Worm (Caenorhabditis elegans) whole organism, L1 larva: ENCODE results near the gene attf-2.

Source experiments
- C04F5.9 ChIP-seq: sonication (generic microtip); optimal IDR thresholded peaks from 2 replicates; lab custom pipeline; 2016; ENCODE audit warnings: missing genetic modification characterization, missing compliant biosample characterization
- C16A3.4 ChIP-seq: fragments of 150-350 bp; optimal IDR thresholded peaks from 2 replicates; lab custom pipeline; 2014; ENCODE audit warnings: missing biosample characterization, missing genetic modification characterization
- F16B12.6 ChIP-seq: fragments of 150-350 bp; optimal IDR thresholded peaks from 2 replicates; lab custom pipeline; 2014; ENCODE audit warnings: missing biosample characterization, missing genetic modification characterization
- Y116A8C.19 ChIP-seq: sonication (generic microtip); optimal IDR thresholded peaks from 2 replicates; lab custom pipeline; 2016; ENCODE audit warnings: missing compliant biosample characterization, missing genetic modification characterization, borderline replicate concordance
- aha-1 ChIP-seq: fragments of 150-350 bp; optimal IDR thresholded peaks from 2 replicates; lab custom pipeline; 2014; ENCODE audit warnings: missing biosample characterization, missing genetic modification characterization
- alr-1 ChIP-seq: fragments of 200-800 bp; sonication (Bioruptor generic); optimal IDR thresholded peaks from 2 replicates; lab custom pipeline; 2018; ENCODE audit warnings: borderline replicate concordance, mild to moderate bottlenecking, missing genetic modification characterization, missing compliant biosample characterization
- aly-2 ChIP-seq: fragments of 150-350 bp; optimal IDR thresholded peaks from 2 replicates; lab custom pipeline; 2014; ENCODE audit warnings: missing biosample characterization, missing genetic modification characterization
- ama-1 ChIP-seq: fragments of 150-350 bp; optimal IDR thresholded peaks from 2 replicates; lab custom pipeline; 2014
- ces-1 ChIP-seq: fragments of 150-350 bp; optimal IDR thresholded peaks from 2 replicates; lab custom pipeline; 2014; ENCODE audit warnings: missing biosample characterization, missing genetic modification reagents, missing genetic modification characterization
- efl-1 ChIP-seq, 4 experiments: fragments of 150-350 bp; optimal IDR thresholded peaks in 3 of 4; peaks in 1 of 4; 1 replicate in 1 of 4; 2 replicates in 3 of 4; lab custom pipeline; 2014; ENCODE audit warnings: missing biosample characterization in 2 of 4, missing genetic modification characterization in 2 of 4, missing genetic modification reagents in 2 of 4
- efl-3 ChIP-seq: fragments of 200-800 bp; sonication (Bioruptor generic); optimal IDR thresholded peaks from 2 replicates; lab custom pipeline; 2018; ENCODE audit warnings: mild to moderate bottlenecking, missing genetic modification characterization, missing compliant biosample characterization
- egl-13 ChIP-seq: sonication (generic microtip); optimal IDR thresholded peaks from 2 replicates; lab custom pipeline; 2016; ENCODE audit warnings: missing genotype, missing genetic modification reagents, missing genetic modification characterization, missing compliant biosample characterization
- egl-27 ChIP-seq, 2 experiments: fragments of 150-350 bp in 1 of 2; sonication (generic microtip); optimal IDR thresholded peaks; 3 replicates each; lab custom pipeline; 2017 to 2018; ENCODE audit warnings: missing biosample characterization in 2 of 2, missing genetic modification characterization in 2 of 2, missing genetic modification reagents in 2 of 2
- elt-2 ChIP-seq: sonication (generic microtip); optimal IDR thresholded peaks from 2 replicates; lab custom pipeline; 2016; ENCODE audit warnings: missing genetic modification characterization, mild to moderate bottlenecking, inconsistent platforms, missing compliant biosample characterization, missing genetic modification reagents
- ets-5 ChIP-seq: fragments of 200-800 bp; sonication (Bioruptor generic); IDR thresholded peaks from 2 replicates; pipeline ENCODE4 v1.3.6; 2022; ENCODE audit warnings: missing genetic modification characterization, missing compliant biosample characterization
- fkh-4 ChIP-seq: sonication (generic microtip); optimal IDR thresholded peaks from 2 replicates; lab custom pipeline; 2016; ENCODE audit warnings: missing compliant biosample characterization, missing genetic modification characterization, borderline replicate concordance
- fos-1 ChIP-seq: fragments of 150-350 bp; optimal IDR thresholded peaks from 2 replicates; lab custom pipeline; 2014; ENCODE audit warnings: missing biosample characterization, missing genetic modification characterization
- irx-1 ChIP-seq: sonication (generic microtip); optimal IDR thresholded peaks from 2 replicates; lab custom pipeline; 2016; ENCODE audit warnings: missing genetic modification characterization, missing compliant biosample characterization
- isw-1 ChIP-seq: fragments of 200-800 bp; sonication (Bioruptor generic); IDR thresholded peaks from 2 replicates; pipeline ENCODE4 v1.3.6; 2022; ENCODE audit warnings: missing genetic modification characterization, missing compliant biosample characterization
- lin-13 ChIP-seq: fragments of 150-350 bp; optimal IDR thresholded peaks from 2 replicates; lab custom pipeline; 2014; ENCODE audit warnings: missing biosample characterization, missing genetic modification reagents, missing genetic modification characterization
- lin-39 ChIP-seq: fragments of 150-350 bp; optimal IDR thresholded peaks from 2 replicates; lab custom pipeline; 2014; ENCODE audit warnings: missing biosample characterization, missing genetic modification reagents, missing genetic modification characterization
- lir-3 ChIP-seq: sonication (generic microtip); optimal IDR thresholded peaks from 2 replicates; lab custom pipeline; 2016; ENCODE audit warnings: mild to moderate bottlenecking, missing genetic modification characterization, moderate library complexity, missing compliant biosample characterization; ENCODE audit not compliant: poor library complexity
- lsy-2 ChIP-seq, 2 experiments: fragments of 150-350 bp; optimal IDR thresholded peaks; 2 replicates each; lab custom pipeline; 2014; ENCODE audit warnings: missing biosample characterization in 2 of 2, missing genetic modification characterization in 2 of 2
- mab-9 ChIP-seq: fragments of 200-800 bp; sonication (Bioruptor generic); IDR thresholded peaks from 2 replicates; pipeline ENCODE4 v1.3.6; 2022; ENCODE audit warnings: missing genetic modification reagents, missing genetic modification characterization, missing compliant biosample characterization
- mdl-1 ChIP-seq, 2 experiments: fragments of 150-350 bp; optimal IDR thresholded peaks; 2 replicates each; lab custom pipeline; 2014 to 2017; ENCODE audit warnings: missing biosample characterization in 2 of 2, missing genetic modification characterization in 2 of 2, inconsistent platforms in 1 of 2
- mep-1 ChIP-seq: fragments of 150-350 bp; optimal IDR thresholded peaks from 2 replicates; lab custom pipeline; 2014; ENCODE audit warnings: missing biosample characterization, missing genetic modification characterization
- nhr-19 ChIP-seq: fragments of 200-800 bp; sonication (Bioruptor generic); conservative IDR thresholded peaks from 2 replicates; pipeline ENCODE4 v1.3.6; 2022; ENCODE audit warnings: missing genetic modification characterization, missing compliant biosample characterization
- nhr-20 ChIP-seq: sonication (generic microtip); optimal IDR thresholded peaks from 2 replicates; lab custom pipeline; 2016; ENCODE audit warnings: mild to moderate bottlenecking, missing genetic modification characterization, missing compliant biosample characterization
- nhr-237 ChIP-seq: fragments of 150-350 bp; optimal IDR thresholded peaks from 2 replicates; lab custom pipeline; 2014; ENCODE audit warnings: missing biosample characterization, missing genetic modification characterization
- nhr-47 ChIP-seq: sonication (generic microtip); optimal IDR thresholded peaks from 2 replicates; lab custom pipeline; 2016; ENCODE audit warnings: mild to moderate bottlenecking, missing genetic modification characterization, moderate library complexity, missing compliant biosample characterization
- nhr-71 ChIP-seq: sonication (generic microtip); optimal IDR thresholded peaks from 2 replicates; lab custom pipeline; 2016; ENCODE audit warnings: mild to moderate bottlenecking, missing genetic modification characterization, moderate library complexity, missing compliant biosample characterization
- nhr-76 ChIP-seq: sonication (generic microtip); optimal IDR thresholded peaks from 2 replicates; lab custom pipeline; 2017; ENCODE audit warnings: missing biosample characterization, missing genetic modification characterization
- nhr-77 ChIP-seq: fragments of 150-350 bp; optimal IDR thresholded peaks from 2 replicates; lab custom pipeline; 2014; ENCODE audit warnings: missing biosample characterization, missing genetic modification characterization
- nhr-84 ChIP-seq: sonication (generic microtip); optimal IDR thresholded peaks from 2 replicates; lab custom pipeline; 2017; ENCODE audit warnings: missing biosample characterization, missing genetic modification characterization
- nhr-85 ChIP-seq: sonication (generic microtip); peaks from one replicate; lab custom pipeline; 2016; ENCODE audit warnings: missing genetic modification characterization, inconsistent platforms, missing compliant biosample characterization
- nhr-90 ChIP-seq: sonication (generic microtip); optimal IDR thresholded peaks from 2 replicates; lab custom pipeline; 2016; ENCODE audit warnings: mild to moderate bottlenecking, missing genetic modification characterization, missing compliant biosample characterization; ENCODE audit not compliant: poor library complexity
- pag-3 ChIP-seq: sonication (generic microtip); optimal IDR thresholded peaks from 2 replicates; lab custom pipeline; 2017; ENCODE audit warnings: missing genetic modification characterization, mild to moderate bottlenecking, missing compliant biosample characterization, antibody characterized with exemption, borderline replicate concordance; ENCODE audit not compliant: insufficient read depth
- pax-3 ChIP-seq: fragments of 200-800 bp; sonication (Bioruptor generic); optimal IDR thresholded peaks from 2 replicates; lab custom pipeline; 2018; ENCODE audit warnings: mild to moderate bottlenecking, missing genetic modification characterization, moderate library complexity, missing compliant biosample characterization
- pqm-1 ChIP-seq: sonication (generic microtip); optimal IDR thresholded peaks from 3 replicates; lab custom pipeline; 2017; ENCODE audit warnings: missing biosample characterization, missing genetic modification characterization
- snu-23 ChIP-seq: sonication (generic microtip); optimal IDR thresholded peaks from 2 replicates; lab custom pipeline; 2016; ENCODE audit warnings: missing genetic modification characterization, missing compliant biosample characterization
- sox-4 ChIP-seq: sonication (generic microtip); optimal IDR thresholded peaks from 2 replicates; lab custom pipeline; 2016; ENCODE audit warnings: missing genetic modification characterization, missing compliant biosample characterization
- sptf-1 ChIP-seq: fragments of 150-350 bp; optimal IDR thresholded peaks from 2 replicates; lab custom pipeline; 2014; ENCODE audit warnings: missing biosample characterization, missing genetic modification characterization
- sup-37 ChIP-seq: fragments of 200-800 bp; sonication (Bioruptor generic); optimal IDR thresholded peaks from 2 replicates; lab custom pipeline; 2018; ENCODE audit warnings: mild to moderate bottlenecking, missing genetic modification characterization, missing compliant biosample characterization
- swsn-7 ChIP-seq: sonication (generic microtip); optimal IDR thresholded peaks from 2 replicates; lab custom pipeline; 2016; ENCODE audit warnings: missing genetic modification characterization, missing compliant biosample characterization
- tbx-2 ChIP-seq: sonication (generic microtip); optimal IDR thresholded peaks from 2 replicates; lab custom pipeline; 2016; ENCODE audit warnings: missing genetic modification characterization, missing compliant biosample characterization
- tlp-1 ChIP-seq: fragments of 150-350 bp; optimal IDR thresholded peaks from 2 replicates; lab custom pipeline; 2014; ENCODE audit warnings: missing biosample characterization, missing genetic modification characterization
- unc-130 ChIP-seq: fragments of 150-350 bp; optimal IDR thresholded peaks from 2 replicates; lab custom pipeline; 2017; ENCODE audit warnings: missing biosample characterization, missing genetic modification characterization, inconsistent platforms
- unc-62 ChIP-seq: fragments of 150-350 bp; optimal IDR thresholded peaks from 2 replicates; lab custom pipeline; 2014; ENCODE audit warnings: missing biosample characterization, missing genetic modification reagents, missing genetic modification characterization
- unc-86 ChIP-seq: sonication (generic microtip); optimal IDR thresholded peaks from 2 replicates; lab custom pipeline; 2016; ENCODE audit warnings: missing genetic modification characterization, missing compliant biosample characterization
- unc-98 ChIP-seq: fragments of 200-800 bp; sonication (Bioruptor generic); IDR thresholded peaks from 2 replicates; pipeline ENCODE4 v1.3.6; 2022; ENCODE audit warnings: missing genetic modification characterization, missing compliant biosample characterization
- vab-15 ChIP-seq: sonication (generic microtip); optimal IDR thresholded peaks from 2 replicates; lab custom pipeline; 2017; ENCODE audit warnings: missing genotype, mild to moderate bottlenecking, missing genetic modification characterization, missing compliant biosample characterization
- zag-1 ChIP-seq: fragments of 150-350 bp; optimal IDR thresholded peaks from 2 replicates; lab custom pipeline; 2014; ENCODE audit warnings: missing biosample characterization, missing genetic modification characterization
- zip-4 ChIP-seq: fragments of 200-800 bp; sonication (Bioruptor generic); optimal IDR thresholded peaks from 2 replicates; lab custom pipeline; 2018; ENCODE audit warnings: mild to moderate bottlenecking, missing genetic modification characterization, moderate library complexity, missing compliant biosample characterization
- ztf-4 ChIP-seq: fragments of 150-350 bp; optimal IDR thresholded peaks from 2 replicates; lab custom pipeline; 2014; ENCODE audit warnings: missing biosample characterization, missing genetic modification characterization

attf-2 gene

ce11 chrV:7198403-7198802 lies 2.5 kb upstream of the attf-2 start:
- TF ChIP-seq ama-1 (lab: Kevin White, UChicago): peak; percentile 81
- TF ChIP-seq unc-130 (tag; lab: Kevin White, UChicago): no peak
- no peak for TF ChIP-seq isw-1 (GFP tag; lab: Robert Waterston, UW)
- TF ChIP-seq snu-23 (GFP tag; lab: Kevin White, UChicago): peak; percentile 9
- no peak for TF ChIP-seq lin-13 (GFP tag; lab: Kevin White, UChicago)
- TF ChIP-seq egl-13: no peak
- no peak for TF ChIP-seq ztf-4
- no peak for TF ChIP-seq nhr-237 (tag; lab: Kevin White, UChicago)
- TF ChIP-seq nhr-47: peak; percentile 4
- TF ChIP-seq pqm-1 (tag; lab: Kevin White, UChicago): no peak
- TF ChIP-seq unc-98 (GFP tag; lab: Robert Waterston, UW): no peak
- TF ChIP-seq irx-1: no peak
- TF ChIP-seq nhr-71 (tag; lab: Kevin White, UChicago): peak; percentile 1
- no peak for TF ChIP-seq F16B12.6
- TF ChIP-seq unc-62 (GFP tag; lab: Kevin White, UChicago): no peak
- no peak for TF ChIP-seq tbx-2
- TF ChIP-seq zip-4 (GFP tag; lab: Kevin White, UChicago): no peak
- no peak for TF ChIP-seq efl-1 (optimal IDR thresholded peaks at IDR 0.05; lab: Kevin White, UChicago)
- peak in 1 of 2 experiments; percentile 91 for TF ChIP-seq efl-1 (GFP tag; optimal IDR thresholded peaks at IDR 0.05 in 1 of 2; lab: Kevin White, UChicago)
- TF ChIP-seq unc-86 (tag; lab: Kevin White, UChicago): no peak
- no peak for TF ChIP-seq sox-4
- no peak for TF ChIP-seq Y116A8C.19 (tag; lab: Kevin White, UChicago)
- no peak for TF ChIP-seq sptf-1 (tag; lab: Kevin White, UChicago)
- no peak for TF ChIP-seq fos-1
- TF ChIP-seq pag-3 (tag; lab: Kevin White, UChicago): no peak
- no peak for TF ChIP-seq C04F5.9
- TF ChIP-seq nhr-77 (tag; lab: Kevin White, UChicago): no peak
- TF ChIP-seq lin-39 (tag; lab: Kevin White, UChicago): no peak
- TF ChIP-seq egl-27 (tag; optimal IDR thresholded peaks at IDR 0.05; lab: Kevin White, UChicago): no peak
- TF ChIP-seq fkh-4 (tag; lab: Kevin White, UChicago): no peak
- TF ChIP-seq lsy-2 (tag; optimal IDR thresholded peaks at IDR 0.05; lab: Kevin White, UChicago): no peak
- TF ChIP-seq aly-2 (tag; lab: Kevin White, UChicago): peak; percentile 59
- no peak for TF ChIP-seq nhr-76 (tag; lab: Kevin White, UChicago)
- no peak for TF ChIP-seq zag-1 (tag; lab: Kevin White, UChicago)
- TF ChIP-seq swsn-7 (tag; lab: Kevin White, UChicago): no peak
- peak; percentile 13 for TF ChIP-seq nhr-90 (tag; lab: Kevin White, UChicago)
- no peak for TF ChIP-seq vab-15 (tag; lab: Kevin White, UChicago)
- peak; percentile 45 for TF ChIP-seq nhr-85 (tag; lab: Kevin White, UChicago)
- TF ChIP-seq ces-1 (GFP tag; lab: Kevin White, UChicago): no peak
- peak; percentile 2 for TF ChIP-seq pax-3 (tag; lab: Kevin White, UChicago)
- TF ChIP-seq elt-2: peak; percentile 66
- TF ChIP-seq alr-1 (tag; lab: Kevin White, UChicago): no peak
- no peak for TF ChIP-seq ets-5 (GFP tag; lab: Robert Waterston, UW)
- no peak for TF ChIP-seq C16A3.4 (tag; lab: Kevin White, UChicago)
- no peak for TF ChIP-seq nhr-19 (GFP tag; lab: Robert Waterston, UW)
- TF ChIP-seq efl-3: no peak
- no peak for TF ChIP-seq mdl-1 (tag; optimal IDR thresholded peaks at IDR 0.05; lab: Kevin White, UChicago)
- no peak for TF ChIP-seq nhr-20 (tag; lab: Kevin White, UChicago)
- TF ChIP-seq tlp-1 (tag; lab: Kevin White, UChicago): no peak
- no peak for TF ChIP-seq sup-37 (GFP tag; lab: Kevin White, UChicago)
- TF ChIP-seq mep-1 (tag; lab: Kevin White, UChicago): no peak
- no peak for TF ChIP-seq mab-9
- no peak for TF ChIP-seq nhr-84 (tag; lab: Kevin White, UChicago)
- TF ChIP-seq aha-1 (tag; lab: Kevin White, UChicago): no peak
- no peak for TF ChIP-seq lir-3 (tag; lab: Kevin White, UChicago)
